Fruit fly (Drosophila melanogaster) whole organism, pupa: ENCODE data around the gene CG6409.

Experiments used
- CG10348 ChIP-seq: fragments of 200-800 bp; sonication (Bioruptor generic); IDR thresholded peaks from 2 replicates; pipeline ENCODE4 v1.3.6; 2022; ENCODE audit warnings: missing biosample characterization, missing genetic modification characterization
- CG12605 ChIP-seq: fragments of 200-800 bp; sonication (Bioruptor generic); IDR thresholded peaks from 2 replicates; pipeline ENCODE4 v1.3.6; 2022; ENCODE audit warnings: missing biosample characterization, missing genetic modification characterization
- CG13204 ChIP-seq: fragments of 200-800 bp; sonication (Bioruptor generic); optimal IDR thresholded peaks from 2 replicates; lab custom pipeline; 2018; ENCODE audit warnings: missing biosample characterization, mild to moderate bottlenecking, missing genetic modification characterization, moderate library complexity
- CG14655 ChIP-seq: fragments of 200-800 bp; sonication (Bioruptor generic); optimal IDR thresholded peaks from 3 replicates; lab custom pipeline; 2017; ENCODE audit warnings: mild to moderate bottlenecking, missing biosample characterization, missing genetic modification reagents, missing genetic modification characterization
- CG15710 ChIP-seq: fragments of 200-800 bp; sonication (Bioruptor generic); optimal IDR thresholded peaks from 2 replicates; lab custom pipeline; 2018; ENCODE audit warnings: missing biosample characterization, mild to moderate bottlenecking, missing genetic modification characterization, moderate library complexity
- CG17806 ChIP-seq: fragments of 200-800 bp; sonication (Bioruptor generic); optimal IDR thresholded peaks from 2 replicates; lab custom pipeline; 2018; ENCODE audit warnings: missing biosample characterization, mild to moderate bottlenecking, missing genetic modification characterization, moderate library complexity
- CG32121 ChIP-seq: fragments of 200-800 bp; sonication (Bioruptor generic); IDR thresholded peaks from 2 replicates; pipeline ENCODE4 v1.3.6; 2022; ENCODE audit warnings: missing biosample characterization, missing genetic modification characterization
- CG34367 ChIP-seq: fragments of 200-800 bp; sonication (Bioruptor generic); optimal IDR thresholded peaks from 2 replicates; lab custom pipeline; 2018; ENCODE audit warnings: missing biosample characterization, mild to moderate bottlenecking, missing genetic modification characterization
- CG4496 ChIP-seq: fragments of 200-800 bp; sonication (Bioruptor generic); IDR thresholded peaks from 3 replicates; pipeline ENCODE4 v1.3.6; 2022; ENCODE audit warnings: missing biosample characterization, missing genetic modification characterization
- CG8159 ChIP-seq: fragments of 200-800 bp; sonication (Bioruptor generic); optimal IDR thresholded peaks from 3 replicates; lab custom pipeline; 2018; ENCODE audit warnings: missing biosample characterization, mild to moderate bottlenecking, missing genetic modification characterization, moderate library complexity
- CG8301 ChIP-seq: fragments of 200-800 bp; sonication (Bioruptor generic); optimal IDR thresholded peaks from 2 replicates; lab custom pipeline; 2018; ENCODE audit warnings: missing biosample characterization, mild to moderate bottlenecking, missing genetic modification characterization
- CG9948 ChIP-seq: fragments of 200-800 bp; sonication (Bioruptor generic); optimal IDR thresholded peaks from 2 replicates; lab custom pipeline; 2018; ENCODE audit warnings: missing biosample characterization, mild to moderate bottlenecking, missing genetic modification characterization, moderate library complexity
- D1 ChIP-seq: fragments of 200-800 bp; sonication (Bioruptor generic); optimal IDR thresholded peaks from 2 replicates; lab custom pipeline; 2018; ENCODE audit warnings: missing biosample characterization, mild to moderate bottlenecking, missing genetic modification characterization, moderate library complexity
- EcR ChIP-seq: fragments of 200-800 bp; sonication (Bioruptor generic); optimal IDR thresholded peaks from 3 replicates; lab custom pipeline; 2019; ENCODE audit warnings: missing biosample characterization, missing genetic modification characterization, mild to moderate bottlenecking, moderate library complexity, missing genetic modification reagents
- Ets98B ChIP-seq: fragments of 200-800 bp; sonication (Bioruptor generic); IDR thresholded peaks from 2 replicates; pipeline ENCODE4 v1.3.6; 2022; ENCODE audit warnings: missing biosample characterization, missing genetic modification characterization
- Pif1A ChIP-seq: fragments of 200-800 bp; sonication (Bioruptor generic); optimal IDR thresholded peaks from 3 replicates; lab custom pipeline; 2016; ENCODE audit warnings: missing biosample characterization, missing genetic modification characterization
- Pif1B ChIP-seq: fragments of 200-800 bp; sonication (Bioruptor generic); optimal IDR thresholded peaks from 3 replicates; lab custom pipeline; 2016; ENCODE audit warnings: missing biosample characterization, missing genetic modification characterization
- Snoo ChIP-seq: fragments of 200-800 bp; sonication (Bioruptor generic); optimal IDR thresholded peaks from 3 replicates; lab custom pipeline; 2017; ENCODE audit warnings: missing biosample characterization, mild to moderate bottlenecking, missing genetic modification characterization, inconsistent platforms
- fd96Ca ChIP-seq: fragments of 200-800 bp; sonication (Bioruptor generic); IDR thresholded peaks from 3 replicates; pipeline ENCODE4 v1.3.6; 2022; ENCODE audit warnings: missing biosample characterization, missing genetic modification characterization
- gl ChIP-seq: fragments of 200-800 bp; sonication (Bioruptor generic); optimal IDR thresholded peaks from 2 replicates; lab custom pipeline; 2018; ENCODE audit warnings: missing biosample characterization, mild to moderate bottlenecking, missing genetic modification characterization
- rn ChIP-seq: fragments of 200-800 bp; sonication (Bioruptor generic); IDR thresholded peaks from 2 replicates; pipeline ENCODE4 v1.3.6; 2022; ENCODE audit warnings: missing biosample characterization, missing genetic modification characterization

Gene CG6409

dm6 chr3L:10924683-10925082 is 42.5 kb upstream of the CG6409 start:
- peak; percentile 53 for TF ChIP-seq CG8301 (tag; lab: Kevin White, UChicago)
- peak; percentile 66 for TF ChIP-seq CG14655 (GFP tag; lab: Kevin White, UChicago)
- no peak for TF ChIP-seq CG4496 (GFP tag; lab: Robert Waterston, UW)
- TF ChIP-seq CG8159 (tag; lab: Kevin White, UChicago), result no peak
- TF ChIP-seq Ets98B (GFP tag; lab: Robert Waterston, UW), result no peak
- no peak for TF ChIP-seq gl
- TF ChIP-seq CG10348 (GFP tag; lab: Robert Waterston, UW), result no peak
- TF ChIP-seq CG12605 (GFP tag; lab: Robert Waterston, UW), result no peak
- TF ChIP-seq rn (GFP tag; lab: Robert Waterston, UW), result no peak
- no peak for TF ChIP-seq CG15710 (tag; lab: Kevin White, UChicago)

DNA sequence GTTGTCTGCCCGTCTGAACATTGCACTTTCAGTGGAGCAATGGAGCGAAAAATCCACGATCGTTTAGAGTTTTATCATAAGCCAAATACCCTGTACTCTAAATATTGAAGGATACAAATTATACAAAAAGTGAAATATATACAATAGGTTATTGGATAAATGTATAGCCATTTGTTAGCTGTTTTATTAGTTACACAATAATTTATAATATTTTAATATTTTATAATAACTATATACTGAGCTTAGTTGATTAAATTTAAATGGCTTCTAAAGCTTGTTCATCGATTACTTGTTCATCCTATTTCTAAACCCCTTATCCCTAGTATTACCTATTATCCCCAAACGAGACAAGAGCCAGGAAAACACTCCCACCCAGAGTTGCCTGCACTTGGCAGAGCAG is 40.8 kb upstream of the CG6409 start:
- no peak for TF ChIP-seq CG4496 (GFP tag; lab: Robert Waterston, UW)
- peak; percentile 86 for TF ChIP-seq CG9948 (tag; lab: Kevin White, UChicago)
- no peak for TF ChIP-seq Pif1B (GFP tag; lab: Kevin White, UChicago)
- peak; percentile 41 for TF ChIP-seq D1 (tag; lab: Kevin White, UChicago)
- peak; percentile 79 for TF ChIP-seq CG14655 (GFP tag; lab: Kevin White, UChicago)
- no peak for TF ChIP-seq Ets98B (GFP tag; lab: Robert Waterston, UW)
- TF ChIP-seq gl, result peak; percentile 35
- no peak for TF ChIP-seq rn (GFP tag; lab: Robert Waterston, UW)
- no peak for TF ChIP-seq fd96Ca (GFP tag; lab: Robert Waterston, UW)
- no peak for TF ChIP-seq Pif1A (GFP tag; lab: Kevin White, UChicago)
- no peak for TF ChIP-seq CG13204 (GFP tag; lab: Kevin White, UChicago)
- TF ChIP-seq EcR (GFP tag; lab: Kevin White, UChicago), result peak; percentile 19
- peak; percentile 85 for TF ChIP-seq CG8159 (tag; lab: Kevin White, UChicago)
- TF ChIP-seq CG15710 (tag; lab: Kevin White, UChicago), result peak; percentile 84
- TF ChIP-seq CG34367 (tag; lab: Kevin White, UChicago), result peak; percentile 73
- no peak for TF ChIP-seq CG32121 (GFP tag; lab: Robert Waterston, UW)
- peak; percentile 78 for TF ChIP-seq CG17806 (tag; lab: Kevin White, UChicago)
- peak; percentile 66 for TF ChIP-seq CG8301 (tag; lab: Kevin White, UChicago)
- no peak for TF ChIP-seq CG12605 (GFP tag; lab: Robert Waterston, UW)
- no peak for TF ChIP-seq CG10348 (GFP tag; lab: Robert Waterston, UW)

DNA sequence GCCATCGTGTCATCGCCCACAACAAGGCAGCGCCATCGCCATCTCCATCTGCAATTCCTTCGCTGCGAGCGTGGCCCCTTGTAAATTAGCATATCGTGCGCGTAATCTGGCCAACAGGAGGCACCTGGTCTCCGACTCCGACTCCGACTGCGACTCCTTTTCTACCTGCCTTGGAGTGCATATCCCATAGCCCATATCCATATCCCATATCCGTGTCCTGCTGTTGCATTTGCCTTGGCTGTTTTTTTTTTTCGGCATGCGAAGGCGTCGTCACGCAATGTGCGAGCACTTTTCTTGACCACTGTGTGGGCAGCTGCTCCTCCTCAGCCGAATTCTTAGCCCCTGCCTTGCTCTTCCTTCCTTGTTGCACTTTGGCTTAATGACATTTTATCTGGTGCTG is 36.3 kb upstream of the CG6409 start:
- TF ChIP-seq CG14655 (GFP tag; lab: Kevin White, UChicago) (no peak), CG10348 (GFP tag; lab: Robert Waterston, UW) (no peak), EcR (GFP tag; lab: Kevin White, UChicago) (no peak), CG13204 (GFP tag; lab: Kevin White, UChicago) (no peak), CG17806 (tag; lab: Kevin White, UChicago) (no peak), CG15710 (tag; lab: Kevin White, UChicago) (no peak)

- TF ChIP-seq CG12605 (GFP tag; lab: Robert Waterston, UW), result no peak
- TF ChIP-seq CG4496 (GFP tag; lab: Robert Waterston, UW), result no peak
- TF ChIP-seq CG8159 (tag; lab: Kevin White, UChicago), result no peak
- TF ChIP-seq Snoo (tag; lab: Kevin White, UChicago), result no peak
- TF ChIP-seq Pif1A (GFP tag; lab: Kevin White, UChicago), result no peak
- no peak for TF ChIP-seq CG8301 (tag; lab: Kevin White, UChicago)
- TF ChIP-seq CG14655 (GFP tag; lab: Kevin White, UChicago), result no peak
- no peak for TF ChIP-seq Ets98B (GFP tag; lab: Robert Waterston, UW)
These were observed 35.1 kb upstream of the CG6409 start for dm6 chr3L:10917263-10917662.

DNA sequence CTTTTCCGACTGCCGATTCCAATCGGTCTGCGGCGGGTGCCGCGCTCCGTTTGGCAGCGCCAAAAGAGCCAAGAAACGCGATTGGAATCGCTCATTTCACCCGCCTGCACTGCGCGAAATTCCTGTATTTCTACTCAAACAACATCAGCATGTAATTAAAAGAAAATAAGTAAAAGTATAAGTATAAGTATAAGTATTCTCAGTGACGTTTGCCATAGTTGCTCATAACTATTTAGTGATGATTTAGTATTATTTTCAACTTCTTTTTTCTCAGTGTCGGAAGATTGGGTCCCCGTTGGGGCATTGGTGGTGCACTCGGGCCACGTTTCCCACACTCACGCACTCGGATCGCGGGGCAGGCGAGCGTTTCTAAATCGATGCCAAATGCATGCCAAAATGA is 31.0 kb upstream of the CG6409 start:
- peak; percentile 72 for TF ChIP-seq Pif1A (GFP tag; lab: Kevin White, UChicago)
- TF ChIP-seq Pif1B (GFP tag; lab: Kevin White, UChicago), result peak; percentile 50
- peak; percentile 86 for TF ChIP-seq CG4496 (GFP tag; lab: Robert Waterston, UW)
- TF ChIP-seq CG34367 (tag; lab: Kevin White, UChicago), result peak; percentile 54
- TF ChIP-seq gl, result no peak
- TF ChIP-seq fd96Ca (GFP tag; lab: Robert Waterston, UW), result peak; percentile 88
- TF ChIP-seq CG17806 (tag; lab: Kevin White, UChicago), result peak; percentile 49
- no peak; the same call in 1 of the 2 replicates for TF ChIP-seq CG10348 (GFP tag; lab: Robert Waterston, UW)
- peak; percentile 92 for TF ChIP-seq Ets98B (GFP tag; lab: Robert Waterston, UW)
- TF ChIP-seq D1 (tag; lab: Kevin White, UChicago), result no peak
- TF ChIP-seq CG9948 (tag; lab: Kevin White, UChicago), result peak; percentile 47
- TF ChIP-seq CG13204 (GFP tag; lab: Kevin White, UChicago), result no peak
- peak; percentile 89 for TF ChIP-seq CG32121 (GFP tag; lab: Robert Waterston, UW)
- peak; percentile 55 for TF ChIP-seq CG8159 (tag; lab: Kevin White, UChicago)
- peak; percentile 58 for TF ChIP-seq CG15710 (tag; lab: Kevin White, UChicago)
- TF ChIP-seq CG12605 (GFP tag; lab: Robert Waterston, UW), result peak; percentile 79
- TF ChIP-seq rn (GFP tag; lab: Robert Waterston, UW), result peak; percentile 78
- TF ChIP-seq CG8301 (tag; lab: Kevin White, UChicago), result peak; percentile 68
- no peak for TF ChIP-seq EcR (GFP tag; lab: Kevin White, UChicago)
- TF ChIP-seq Snoo (tag; lab: Kevin White, UChicago), result peak; percentile 40
- TF ChIP-seq CG14655 (GFP tag; lab: Kevin White, UChicago), result peak; percentile 62
